Worm (Caenorhabditis elegans) whole organism, L1 larva: Measurements from ENCODE around the gene F15D4.6.
A peak's percentile ranks its signal among the peaks of the same experiment; 100 is the strongest.

ENCODE experiments used
- C04F5.9 ChIP-seq: sonication (generic microtip); optimal IDR thresholded peaks from 2 replicates; lab custom pipeline; 2016; ENCODE audit warnings: missing genetic modification characterization, missing compliant biosample characterization
- F16B12.6 ChIP-seq: fragments of 150-350 bp; optimal IDR thresholded peaks from 2 replicates; lab custom pipeline; 2014; ENCODE audit warnings: missing biosample characterization, missing genetic modification characterization
- Y116A8C.19 ChIP-seq: sonication (generic microtip); optimal IDR thresholded peaks from 2 replicates; lab custom pipeline; 2016; ENCODE audit warnings: missing compliant biosample characterization, missing genetic modification characterization, borderline replicate concordance
- aha-1 ChIP-seq: fragments of 150-350 bp; optimal IDR thresholded peaks from 2 replicates; lab custom pipeline; 2014; ENCODE audit warnings: missing biosample characterization, missing genetic modification characterization
- alr-1 ChIP-seq: fragments of 200-800 bp; sonication (Bioruptor generic); optimal IDR thresholded peaks from 2 replicates; lab custom pipeline; 2018; ENCODE audit warnings: borderline replicate concordance, mild to moderate bottlenecking, missing genetic modification characterization, missing compliant biosample characterization
- aly-2 ChIP-seq: fragments of 150-350 bp; optimal IDR thresholded peaks from 2 replicates; lab custom pipeline; 2014; ENCODE audit warnings: missing biosample characterization, missing genetic modification characterization
- ama-1 ChIP-seq: fragments of 150-350 bp; optimal IDR thresholded peaks from 2 replicates; lab custom pipeline; 2014
- ceh-82 ChIP-seq, 3 experiments: fragments of 150-350 bp in 1 of 3; sonication (generic microtip) in 2 of 3; optimal IDR thresholded peaks; 2 replicates each; lab custom pipeline; 2014 to 2017; ENCODE audit warnings: missing biosample characterization in 3 of 3, missing genetic modification characterization in 3 of 3
- ceh-88 ChIP-seq: fragments of 200-800 bp; sonication (Bioruptor generic); IDR thresholded peaks from 2 replicates; pipeline ENCODE4 v1.3.6; 2022; ENCODE audit warnings: missing genetic modification characterization, missing compliant biosample characterization
- ceh-90 ChIP-seq: sonication (generic microtip); optimal IDR thresholded peaks from 2 replicates; lab custom pipeline; 2016; ENCODE audit warnings: missing genetic modification characterization, missing compliant biosample characterization
- ces-1 ChIP-seq: fragments of 150-350 bp; optimal IDR thresholded peaks from 2 replicates; lab custom pipeline; 2014; ENCODE audit warnings: missing biosample characterization, missing genetic modification reagents, missing genetic modification characterization
- dpl-1 ChIP-seq, 3 experiments: fragments of 150-350 bp in 2 of 3; sonication (generic microtip) in 1 of 3; optimal IDR thresholded peaks; 2 replicates each; lab custom pipeline; 2014 to 2017; ENCODE audit warnings: missing biosample characterization in 3 of 3, missing genetic modification characterization in 3 of 3, missing genetic modification reagents in 3 of 3
- efl-3 ChIP-seq: fragments of 200-800 bp; sonication (Bioruptor generic); optimal IDR thresholded peaks from 2 replicates; lab custom pipeline; 2018; ENCODE audit warnings: mild to moderate bottlenecking, missing genetic modification characterization, missing compliant biosample characterization
- elt-2 ChIP-seq: sonication (generic microtip); optimal IDR thresholded peaks from 2 replicates; lab custom pipeline; 2016; ENCODE audit warnings: missing genetic modification characterization, mild to moderate bottlenecking, inconsistent platforms, missing compliant biosample characterization, missing genetic modification reagents
- elt-3 ChIP-seq, 6 experiments: fragments of 150-350 bp in 1 of 6; sonication (generic microtip); optimal IDR thresholded peaks; 2 replicates each; lab custom pipeline; 2017 to 2018; ENCODE audit warnings: missing biosample characterization in 6 of 6, missing genetic modification characterization in 6 of 6, inconsistent platforms in 1 of 6
- fkh-10 ChIP-seq: sonication (generic microtip); optimal IDR thresholded peaks from 2 replicates; lab custom pipeline; 2017; ENCODE audit warnings: missing biosample characterization, missing genetic modification reagents, missing genetic modification characterization
- fkh-8 ChIP-seq: sonication (generic microtip); optimal IDR thresholded peaks from 2 replicates; lab custom pipeline; 2016; ENCODE audit warnings: mild to moderate bottlenecking, missing genetic modification characterization, missing compliant biosample characterization
- hlh-4 ChIP-seq: sonication (generic microtip); optimal IDR thresholded peaks from 2 replicates; lab custom pipeline; 2016; ENCODE audit warnings: mild to moderate bottlenecking, missing genetic modification characterization, missing compliant biosample characterization
- hpl-2 ChIP-seq: fragments of 150-350 bp; optimal IDR thresholded peaks from 2 replicates; lab custom pipeline; 2014; ENCODE audit warnings: missing biosample characterization, missing genetic modification reagents, missing genetic modification characterization
- irx-1 ChIP-seq: sonication (generic microtip); optimal IDR thresholded peaks from 2 replicates; lab custom pipeline; 2016; ENCODE audit warnings: missing genetic modification characterization, missing compliant biosample characterization
- lin-13 ChIP-seq: fragments of 150-350 bp; optimal IDR thresholded peaks from 2 replicates; lab custom pipeline; 2014; ENCODE audit warnings: missing biosample characterization, missing genetic modification reagents, missing genetic modification characterization
- lin-35 ChIP-seq, 2 experiments: fragments of 150-350 bp; optimal IDR thresholded peaks; 2 replicates each; lab custom pipeline; 2014; ENCODE audit warnings: missing biosample characterization in 2 of 2, missing genetic modification characterization in 2 of 2, missing genetic modification reagents in 2 of 2
- lir-3 ChIP-seq: sonication (generic microtip); optimal IDR thresholded peaks from 2 replicates; lab custom pipeline; 2016; ENCODE audit warnings: mild to moderate bottlenecking, missing genetic modification characterization, moderate library complexity, missing compliant biosample characterization; ENCODE audit not compliant: poor library complexity
- lsy-2 ChIP-seq, 2 experiments: fragments of 150-350 bp; optimal IDR thresholded peaks; 2 replicates each; lab custom pipeline; 2014; ENCODE audit warnings: missing biosample characterization in 2 of 2, missing genetic modification characterization in 2 of 2
- mab-9 ChIP-seq: fragments of 200-800 bp; sonication (Bioruptor generic); IDR thresholded peaks from 2 replicates; pipeline ENCODE4 v1.3.6; 2022; ENCODE audit warnings: missing genetic modification reagents, missing genetic modification characterization, missing compliant biosample characterization
- mdl-1 ChIP-seq, 2 experiments: fragments of 150-350 bp; optimal IDR thresholded peaks; 2 replicates each; lab custom pipeline; 2014 to 2017; ENCODE audit warnings: missing biosample characterization in 2 of 2, missing genetic modification characterization in 2 of 2, inconsistent platforms in 1 of 2
- nhr-11 ChIP-seq: fragments of 150-350 bp; optimal IDR thresholded peaks from 2 replicates; lab custom pipeline; 2014; ENCODE audit warnings: missing biosample characterization, missing genetic modification characterization
- nhr-19 ChIP-seq: fragments of 200-800 bp; sonication (Bioruptor generic); conservative IDR thresholded peaks from 2 replicates; pipeline ENCODE4 v1.3.6; 2022; ENCODE audit warnings: missing genetic modification characterization, missing compliant biosample characterization
- nhr-237 ChIP-seq: fragments of 150-350 bp; optimal IDR thresholded peaks from 2 replicates; lab custom pipeline; 2014; ENCODE audit warnings: missing biosample characterization, missing genetic modification characterization
- nhr-28 ChIP-seq: fragments of 150-350 bp; optimal IDR thresholded peaks from 2 replicates; lab custom pipeline; 2014; ENCODE audit warnings: missing biosample characterization, missing genetic modification characterization
- nhr-47 ChIP-seq: sonication (generic microtip); optimal IDR thresholded peaks from 2 replicates; lab custom pipeline; 2016; ENCODE audit warnings: mild to moderate bottlenecking, missing genetic modification characterization, moderate library complexity, missing compliant biosample characterization
- nhr-71 ChIP-seq: sonication (generic microtip); optimal IDR thresholded peaks from 2 replicates; lab custom pipeline; 2016; ENCODE audit warnings: mild to moderate bottlenecking, missing genetic modification characterization, moderate library complexity, missing compliant biosample characterization
- nhr-76 ChIP-seq: sonication (generic microtip); optimal IDR thresholded peaks from 2 replicates; lab custom pipeline; 2017; ENCODE audit warnings: missing biosample characterization, missing genetic modification characterization
- nhr-77 ChIP-seq: fragments of 150-350 bp; optimal IDR thresholded peaks from 2 replicates; lab custom pipeline; 2014; ENCODE audit warnings: missing biosample characterization, missing genetic modification characterization
- nhr-84 ChIP-seq: sonication (generic microtip); optimal IDR thresholded peaks from 2 replicates; lab custom pipeline; 2017; ENCODE audit warnings: missing biosample characterization, missing genetic modification characterization
- pag-3 ChIP-seq: sonication (generic microtip); optimal IDR thresholded peaks from 2 replicates; lab custom pipeline; 2017; ENCODE audit warnings: missing genetic modification characterization, mild to moderate bottlenecking, missing compliant biosample characterization, antibody characterized with exemption, borderline replicate concordance; ENCODE audit not compliant: insufficient read depth
- pax-3 ChIP-seq: fragments of 200-800 bp; sonication (Bioruptor generic); optimal IDR thresholded peaks from 2 replicates; lab custom pipeline; 2018; ENCODE audit warnings: mild to moderate bottlenecking, missing genetic modification characterization, moderate library complexity, missing compliant biosample characterization
- pqm-1 ChIP-seq: sonication (generic microtip); optimal IDR thresholded peaks from 3 replicates; lab custom pipeline; 2017; ENCODE audit warnings: missing biosample characterization, missing genetic modification characterization
- rnt-1 ChIP-seq: sonication (generic microtip); optimal IDR thresholded peaks from 2 replicates; lab custom pipeline; 2016; ENCODE audit warnings: mild to moderate bottlenecking, missing genetic modification characterization, moderate library complexity, missing compliant biosample characterization
- skn-1 ChIP-seq: fragments of 150-350 bp; optimal IDR thresholded peaks from 2 replicates; lab custom pipeline; 2014; ENCODE audit warnings: missing biosample characterization, missing genetic modification characterization
- snu-23 ChIP-seq: sonication (generic microtip); optimal IDR thresholded peaks from 2 replicates; lab custom pipeline; 2016; ENCODE audit warnings: missing genetic modification characterization, missing compliant biosample characterization
- sptf-1 ChIP-seq: fragments of 150-350 bp; optimal IDR thresholded peaks from 2 replicates; lab custom pipeline; 2014; ENCODE audit warnings: missing biosample characterization, missing genetic modification characterization
- swsn-7 ChIP-seq: sonication (generic microtip); optimal IDR thresholded peaks from 2 replicates; lab custom pipeline; 2016; ENCODE audit warnings: missing genetic modification characterization, missing compliant biosample characterization
- tbx-2 ChIP-seq: sonication (generic microtip); optimal IDR thresholded peaks from 2 replicates; lab custom pipeline; 2016; ENCODE audit warnings: missing genetic modification characterization, missing compliant biosample characterization
- unc-130 ChIP-seq: fragments of 150-350 bp; optimal IDR thresholded peaks from 2 replicates; lab custom pipeline; 2017; ENCODE audit warnings: missing biosample characterization, missing genetic modification characterization, inconsistent platforms
- unc-98 ChIP-seq: fragments of 200-800 bp; sonication (Bioruptor generic); IDR thresholded peaks from 2 replicates; pipeline ENCODE4 v1.3.6; 2022; ENCODE audit warnings: missing genetic modification characterization, missing compliant biosample characterization
- vab-15 ChIP-seq: sonication (generic microtip); optimal IDR thresholded peaks from 2 replicates; lab custom pipeline; 2017; ENCODE audit warnings: missing genotype, mild to moderate bottlenecking, missing genetic modification characterization, missing compliant biosample characterization
- zag-1 ChIP-seq: fragments of 150-350 bp; optimal IDR thresholded peaks from 2 replicates; lab custom pipeline; 2014; ENCODE audit warnings: missing biosample characterization, missing genetic modification characterization
- ztf-4 ChIP-seq: fragments of 150-350 bp; optimal IDR thresholded peaks from 2 replicates; lab custom pipeline; 2014; ENCODE audit warnings: missing biosample characterization, missing genetic modification characterization

Gene F15D4.6

DNA sequence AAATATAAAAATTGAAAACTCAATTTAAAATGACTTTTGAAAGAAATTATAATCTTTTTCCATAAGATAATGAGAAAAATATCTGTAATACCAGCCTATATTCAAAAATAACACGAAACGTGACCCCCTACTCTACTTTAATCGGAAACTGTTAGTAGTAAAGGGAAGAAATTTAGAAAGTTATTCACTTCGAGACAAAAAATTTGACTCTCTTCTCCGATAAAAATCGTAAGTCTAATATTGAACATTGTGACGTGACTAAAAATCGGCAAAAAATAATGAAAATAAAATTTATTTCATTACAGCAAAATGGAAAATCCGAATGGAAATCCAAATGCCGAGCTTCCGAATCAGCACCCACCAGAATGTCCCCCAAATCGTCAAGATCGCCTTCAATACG is at the start of gene F15D4.6:
Gene F15D4.6 (plus strand): TSS at position 301 of the 400 bp plus-strand sequence.
- TF ChIP-seq aly-2 (no peak), mab-9 (GFP tag; lab: Robert Waterston, UW) (no peak), swsn-7 (tag; lab: Kevin White, UChicago) (no peak), ceh-90 (no peak), rnt-1 (tag; lab: Kevin White, UChicago) (no peak), F16B12.6 (tag; lab: Kevin White, UChicago) (no peak), pax-3 (tag; lab: Kevin White, UChicago) (no peak), hlh-4 (tag; lab: Kevin White, UChicago) (no peak), nhr-28 (no peak), ceh-88 (GFP tag; lab: Robert Waterston, UW) (no peak), lsy-2 (tag; optimal IDR thresholded peaks at IDR 0.05; lab: Kevin White, UChicago) (no peak)

DNA sequence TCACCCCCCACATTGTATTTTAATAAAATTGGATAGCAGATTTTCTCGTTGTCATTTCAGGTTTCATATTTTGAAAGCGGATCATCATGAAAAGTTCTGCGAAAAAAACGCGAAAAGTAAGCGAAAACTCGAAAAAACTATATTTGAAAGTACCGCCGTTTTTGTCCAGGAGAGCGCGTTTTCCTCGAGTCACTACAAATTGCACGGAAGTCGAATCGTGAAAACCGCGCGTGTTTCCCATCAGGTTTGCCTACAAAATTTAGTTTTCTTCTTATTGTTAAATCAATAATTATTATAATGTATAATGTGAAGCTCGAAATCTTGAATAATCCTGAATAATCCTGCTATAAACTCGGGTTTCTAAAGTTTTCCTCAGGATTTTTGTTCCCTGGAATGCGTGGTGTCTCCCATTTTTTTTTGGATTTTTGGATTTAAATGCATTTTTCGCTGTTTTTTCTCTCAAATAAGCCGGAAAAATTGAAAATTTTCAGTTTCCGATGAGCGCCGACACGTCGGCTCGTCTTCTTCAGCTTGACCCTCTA is 49.2 kb upstream of the F15D4.6 start, which contains the start of gene btf-1:
Gene btf-1 (plus strand): TSS at position 492 of the 542 bp plus-strand sequence.
- TF ChIP-seq elt-3 (tag; optimal IDR thresholded peaks at IDR 0.05; lab: Kevin White, UChicago) (peak in 2 of 6 experiments; percentile 49 to 74), efl-3 (GFP tag; lab: Kevin White, UChicago) (peak; percentile 52), nhr-77 (tag; lab: Kevin White, UChicago) (peak; percentile 70), pag-3 (tag; lab: Kevin White, UChicago) (no peak), mdl-1 (tag; optimal IDR thresholded peaks at IDR 0.05; lab: Kevin White, UChicago) (peak in 1 of 2 experiments; percentile 28), fkh-10 (GFP tag; lab: Kevin White, UChicago) (no peak), snu-23 (GFP tag; lab: Kevin White, UChicago) (peak; percentile 85), nhr-11 (tag; lab: Kevin White, UChicago) (no peak), lir-3 (tag; lab: Kevin White, UChicago) (peak; percentile 84), vab-15 (tag; lab: Kevin White, UChicago) (peak; percentile 48), swsn-7 (tag; lab: Kevin White, UChicago) (peak; percentile 83), tbx-2 (tag; lab: Kevin White, UChicago) (peak; percentile 90), dpl-1 (GFP tag; optimal IDR thresholded peaks at IDR 0.05; lab: Kevin White, UChicago) (peak; percentile 94 to 95 (median 95)), fkh-8 (peak; percentile 94), unc-98 (peak; percentile 87), ama-1 (peak; percentile 86), hpl-2 (GFP tag; lab: Kevin White, UChicago) (peak; percentile 45), nhr-28 (no peak), ceh-88 (GFP tag; lab: Robert Waterston, UW) (peak; percentile 86), sptf-1 (no peak), nhr-237 (peak; percentile 50), irx-1 (peak; percentile 87), ztf-4 (tag; lab: Kevin White, UChicago) (peak; percentile 13), elt-2 (peak; percentile 78), pax-3 (tag; lab: Kevin White, UChicago) (peak; percentile 97), lin-35 (GFP tag; optimal IDR thresholded peaks at IDR 0.05; lab: Kevin White, UChicago) (peak; percentile 95 to 97), alr-1 (tag; lab: Kevin White, UChicago) (no peak), pqm-1 (no peak), lin-13 (GFP tag; lab: Kevin White, UChicago) (peak; percentile 9), aha-1 (tag; lab: Kevin White, UChicago) (peak; percentile 23), nhr-71 (peak; percentile 93), nhr-76 (tag; lab: Kevin White, UChicago) (no peak), hlh-4 (tag; lab: Kevin White, UChicago) (peak; percentile 69), Y116A8C.19 (tag; lab: Kevin White, UChicago) (peak; percentile 55), ces-1 (GFP tag; lab: Kevin White, UChicago) (no peak), unc-130 (no peak), nhr-84 (tag; lab: Kevin White, UChicago) (no peak), nhr-47 (tag; lab: Kevin White, UChicago) (peak; percentile 95), zag-1 (tag; lab: Kevin White, UChicago) (peak; percentile 43), C04F5.9 (tag; lab: Kevin White, UChicago) (peak; percentile 82), lsy-2 (tag; optimal IDR thresholded peaks at IDR 0.05; lab: Kevin White, UChicago) (peak; percentile 74 to 84), nhr-19 (peak; percentile 86), ceh-82 (tag; optimal IDR thresholded peaks at IDR 0.05; lab: Kevin White, UChicago) (peak; percentile 6 to 56 (median 32)), rnt-1 (tag; lab: Kevin White, UChicago) (peak; percentile 88), skn-1 (tag; lab: Kevin White, UChicago) (peak; percentile 28), aly-2 (peak; percentile 52)
